Fruit fly (Drosophila melanogaster) whole organism, adult: ENCODE measurements around the gene CG31406.

Source experiments
- CG11617 ChIP-seq: fragments of 200-800 bp; sonication (Bioruptor generic); optimal IDR thresholded peaks from 2 replicates; lab custom pipeline; 2017; ENCODE audit warnings: mild to moderate bottlenecking, missing biosample characterization, missing genetic modification reagents, missing genetic modification characterization
- CG12768 ChIP-seq: fragments of 200-800 bp; sonication (Bioruptor generic); optimal IDR thresholded peaks from 2 replicates; lab custom pipeline; 2017; ENCODE audit warnings: missing biosample characterization, missing genetic modification characterization, mild to moderate bottlenecking, moderate library complexity, missing genetic modification reagents
- CG1620 ChIP-seq: fragments of 200-800 bp; sonication (Bioruptor generic); optimal IDR thresholded peaks from 2 replicates; lab custom pipeline; 2016; ENCODE audit warnings: missing biosample characterization, missing genetic modification characterization
- Clk ChIP-seq: fragments of 200-800 bp; sonication (Bioruptor generic); optimal IDR thresholded peaks from 2 replicates; lab custom pipeline; 2017; ENCODE audit warnings: missing biosample characterization, missing genetic modification characterization
- Mnt ChIP-seq: fragments of 200-800 bp; sonication (Bioruptor generic); optimal IDR thresholded peaks from 2 replicates; lab custom pipeline; 2016; ENCODE audit warnings: missing biosample characterization, mild to moderate bottlenecking, missing genetic modification characterization
- bab1 ChIP-seq: fragments of 200-800 bp; sonication (Bioruptor generic); optimal IDR thresholded peaks from 3 replicates; lab custom pipeline; 2019; ENCODE audit warnings: missing biosample characterization, mild to moderate bottlenecking, missing genetic modification characterization, moderate library complexity

DNA sequence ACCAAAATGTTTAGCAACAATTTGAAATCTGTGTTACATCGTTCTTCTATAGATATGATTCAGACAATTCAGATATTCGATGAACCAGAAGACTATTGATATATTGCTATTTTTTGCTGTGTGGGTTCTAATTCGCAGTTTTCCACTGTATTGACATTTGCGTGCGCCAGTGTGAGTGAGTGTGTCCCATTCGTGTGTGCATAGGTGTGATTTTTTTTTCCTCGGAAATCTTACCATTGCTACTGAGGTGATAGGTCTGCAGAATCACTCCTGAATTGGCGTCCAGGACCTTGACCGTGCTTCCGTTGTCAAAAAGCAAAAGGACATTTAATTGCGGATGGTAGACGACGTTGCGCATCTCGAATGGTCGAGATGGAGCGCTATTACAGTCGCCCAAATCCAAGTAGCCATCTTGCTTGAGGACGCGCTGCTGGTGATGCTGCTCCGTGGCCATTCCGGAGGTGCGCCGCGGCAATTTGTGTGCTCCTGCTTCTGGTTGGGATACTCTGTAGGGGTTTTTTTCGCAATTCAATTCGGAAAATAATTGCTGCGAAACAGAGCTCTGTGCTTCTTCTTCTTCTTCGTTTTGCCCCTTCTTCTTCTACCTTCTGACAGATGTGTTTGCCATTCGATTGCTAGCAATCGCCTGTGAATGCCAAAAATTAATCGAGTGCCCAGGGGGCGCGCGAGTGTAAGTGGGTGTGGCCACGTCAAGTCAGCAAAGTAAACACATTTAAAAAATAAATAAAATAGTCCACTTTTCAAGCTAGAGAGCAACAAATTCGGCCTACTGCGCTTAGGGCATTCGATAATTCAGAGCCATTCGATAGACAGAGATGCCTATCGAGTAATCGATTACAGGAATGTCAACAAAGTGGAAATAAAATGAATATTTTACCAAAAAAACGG, 17.6 kb upstream of the CG31406 start, which contains the start of the genes Bruce and CG12818:
- no peak for TF ChIP-seq CG1620 (GFP tag; lab: Kevin White, UChicago)
- TF ChIP-seq Clk (GFP tag; lab: Kevin White, UChicago), result no peak
- TF ChIP-seq CG11617 (GFP tag; lab: Kevin White, UChicago), result peak; percentile 11
- no peak for TF ChIP-seq bab1 (GFP tag; lab: Kevin White, UChicago)
- TF ChIP-seq CG12768, result peak; percentile 36
- TF ChIP-seq Mnt (GFP tag; lab: Kevin White, UChicago), result peak; percentile 34
